Worm (Caenorhabditis elegans) whole organism, dauer: ENCODE measurements around the gene smf-2.

ENCODE experiments used
- unc-62 ChIP-seq: sonication (generic microtip); optimal IDR thresholded peaks from 2 replicates; lab custom pipeline; 2017; ENCODE audit warnings: missing biosample characterization, missing genetic modification reagents, missing genetic modification characterization

Gene smf-2

DNA sequence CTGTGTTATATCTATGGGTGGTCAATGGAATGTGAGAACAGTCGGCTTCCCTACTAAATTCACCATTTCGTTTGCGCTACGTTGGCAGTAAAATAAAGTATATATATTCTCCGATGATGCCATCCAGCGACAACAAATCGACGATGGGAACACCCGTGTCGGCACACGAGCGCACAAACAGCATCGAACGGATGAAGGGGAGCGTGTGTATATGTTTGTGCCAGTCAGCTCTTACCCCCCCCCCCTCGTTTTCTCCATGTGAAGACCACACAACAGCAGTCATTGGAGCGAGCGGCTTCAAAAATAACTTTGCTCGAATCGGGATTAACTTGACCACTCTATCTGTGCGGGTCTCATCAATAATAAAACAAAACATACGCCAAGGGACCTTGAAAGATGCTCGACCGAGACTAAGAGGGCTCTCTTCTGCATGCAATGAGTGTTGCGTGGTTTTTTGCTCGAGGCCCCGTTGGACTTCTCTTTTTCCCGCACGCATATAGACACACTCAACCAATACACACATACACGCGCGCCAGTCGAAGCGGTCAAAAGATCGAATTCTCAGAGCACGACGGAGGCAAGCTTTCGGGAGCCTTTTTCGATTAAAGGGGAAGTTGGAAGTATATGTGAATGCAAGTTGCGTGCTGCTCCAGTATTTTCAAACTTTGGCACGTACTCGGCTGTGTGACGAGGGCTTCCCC lies 21.9 kb upstream of the smf-2 start:
- TF ChIP-seq unc-62, result no peak

DNA sequence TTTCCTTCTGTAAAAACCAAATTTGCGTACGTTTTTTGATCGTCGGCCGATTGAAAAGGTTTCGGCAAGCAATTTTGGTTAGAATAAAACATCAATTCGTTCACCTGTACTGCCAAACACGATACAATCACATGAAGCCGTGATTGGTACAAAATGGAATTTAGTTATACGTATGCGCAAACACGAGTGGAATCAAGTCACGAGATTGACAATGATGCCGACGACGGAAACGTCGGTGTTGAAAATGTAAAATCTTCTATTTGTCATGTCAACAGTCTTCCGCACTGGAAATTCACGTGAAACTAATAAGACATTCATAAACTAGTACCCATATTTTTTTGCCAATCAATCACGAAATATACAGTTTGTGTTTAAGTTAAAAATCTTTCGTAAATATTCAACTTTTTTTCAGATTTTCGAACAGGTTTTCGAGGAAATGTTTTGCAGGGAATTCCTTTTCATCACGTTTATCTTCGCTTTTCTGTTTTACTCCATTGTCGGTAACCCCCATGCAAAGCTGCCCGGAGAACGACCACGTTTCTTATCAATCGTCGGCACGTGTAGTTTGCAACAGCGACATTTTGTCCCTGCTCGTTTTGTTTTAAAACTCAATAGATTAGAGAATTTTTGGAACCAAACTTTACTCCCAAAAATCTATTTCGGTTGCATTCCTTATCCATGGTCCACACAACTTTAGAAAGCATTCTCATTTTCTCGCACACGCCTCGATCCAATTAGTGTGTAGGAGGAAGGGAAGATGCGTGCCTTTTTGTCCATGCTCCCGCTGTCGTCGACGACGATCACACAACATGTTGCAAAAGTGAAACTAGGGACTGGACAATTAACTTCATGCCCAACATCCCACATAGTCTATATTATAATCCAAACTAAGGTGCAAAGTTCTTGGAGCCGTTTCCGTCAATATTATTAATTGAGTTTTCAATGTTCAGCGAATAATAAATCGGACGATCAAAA lies 20.8 kb upstream of the smf-2 start:
- no peak for TF ChIP-seq unc-62

DNA sequence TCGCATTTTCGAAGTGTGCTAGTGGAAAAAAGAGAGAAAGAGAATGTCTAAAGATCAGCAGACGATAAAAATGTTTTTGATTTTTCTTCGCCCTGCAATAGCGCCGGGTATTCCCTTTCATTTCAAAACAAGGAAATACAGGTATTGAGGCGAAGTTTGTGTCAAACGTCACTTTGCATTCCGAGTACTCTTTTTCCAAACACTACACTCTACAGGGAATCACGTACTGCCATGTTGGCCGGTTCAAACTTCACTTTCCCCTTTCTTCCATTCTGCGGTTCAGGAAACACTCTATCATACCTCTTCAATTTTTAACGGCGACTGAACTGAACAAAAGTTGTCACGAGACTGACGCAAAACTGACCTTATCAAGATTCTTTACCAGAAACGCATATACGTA lies 20.0 kb upstream of the smf-2 start:
- TF ChIP-seq unc-62, result no peak

DNA sequence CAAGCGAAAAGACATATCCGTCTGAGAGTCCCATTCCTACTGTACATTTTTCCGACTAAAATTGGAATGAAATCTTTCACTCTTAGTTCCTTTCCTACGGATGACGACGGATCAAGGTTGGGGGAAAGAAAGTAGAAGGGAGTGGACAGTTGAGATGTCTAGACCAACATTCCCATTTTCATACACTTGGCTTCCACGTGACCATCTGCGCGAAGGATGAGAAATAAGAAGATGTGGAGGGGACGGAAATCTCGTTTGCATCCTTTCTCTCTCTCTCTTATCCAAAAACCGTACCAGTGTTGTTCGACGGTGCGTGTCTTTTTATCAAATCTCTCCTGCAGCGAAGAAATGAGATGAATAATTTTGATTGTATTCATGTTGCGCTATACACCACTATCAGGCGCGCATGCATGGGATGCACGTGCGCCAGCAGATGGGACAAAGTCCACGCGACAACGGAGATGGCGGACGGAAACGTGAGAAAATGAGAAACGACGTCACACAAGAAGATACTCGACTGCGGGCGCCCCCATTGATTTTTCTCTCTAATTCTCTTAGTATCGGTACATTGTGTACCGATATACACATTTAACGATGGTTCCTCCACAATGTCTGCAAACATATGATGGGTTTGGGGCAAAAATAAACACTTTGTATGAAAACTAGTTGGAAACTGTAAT lies 19.0 kb upstream of the smf-2 start:
- peak; percentile 18 for TF ChIP-seq unc-62

DNA sequence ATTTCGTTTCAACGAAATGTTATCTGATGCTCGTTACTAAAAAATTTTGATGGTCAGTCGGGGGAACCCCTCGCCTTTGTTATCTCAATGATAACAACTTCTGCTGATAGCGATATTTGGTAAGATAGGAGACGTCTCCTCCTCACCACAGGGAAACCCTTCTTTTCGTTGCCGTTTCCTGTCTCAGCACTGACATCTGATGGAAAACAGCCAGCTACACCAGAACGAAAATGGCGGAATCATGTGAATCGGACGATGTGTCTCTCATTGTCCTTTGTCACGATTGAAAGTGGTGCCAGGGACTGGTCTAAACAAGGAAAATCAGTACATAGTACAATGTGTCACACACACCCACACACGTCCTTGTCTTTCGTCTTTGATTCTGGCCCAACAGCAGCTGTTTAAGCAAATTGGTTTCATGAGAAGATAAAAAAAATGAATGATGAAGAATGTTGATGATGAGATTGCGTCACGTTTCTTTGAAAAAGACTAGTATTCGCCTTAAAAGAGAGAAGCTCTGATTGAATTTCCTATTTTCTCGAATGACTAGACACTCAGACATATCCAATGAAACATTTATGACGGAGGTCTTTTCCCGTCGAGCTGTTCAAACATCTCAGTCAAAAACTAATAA lies 18.0 kb upstream of the smf-2 start:
- TF ChIP-seq unc-62, result no peak

DNA sequence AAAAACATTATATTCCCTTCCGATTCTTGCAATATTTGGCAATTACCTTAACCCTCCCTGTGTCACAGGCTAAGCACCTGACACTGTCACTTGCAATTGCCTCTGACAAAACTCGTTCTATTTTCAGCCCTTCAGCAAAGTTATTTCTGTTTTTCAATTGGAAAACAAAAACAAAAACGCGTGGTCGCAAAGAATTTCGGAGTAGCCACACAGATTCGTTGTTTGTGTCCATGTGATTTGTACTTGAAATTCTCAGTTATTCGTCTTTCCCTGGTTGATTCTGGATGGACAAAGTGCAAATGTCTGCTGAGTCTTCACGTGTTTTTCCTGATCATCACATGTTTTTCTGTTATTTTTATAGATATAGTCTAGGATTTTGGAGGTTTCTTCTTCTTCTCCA lies 17.0 kb upstream of the smf-2 start:
- no peak for TF ChIP-seq unc-62

DNA sequence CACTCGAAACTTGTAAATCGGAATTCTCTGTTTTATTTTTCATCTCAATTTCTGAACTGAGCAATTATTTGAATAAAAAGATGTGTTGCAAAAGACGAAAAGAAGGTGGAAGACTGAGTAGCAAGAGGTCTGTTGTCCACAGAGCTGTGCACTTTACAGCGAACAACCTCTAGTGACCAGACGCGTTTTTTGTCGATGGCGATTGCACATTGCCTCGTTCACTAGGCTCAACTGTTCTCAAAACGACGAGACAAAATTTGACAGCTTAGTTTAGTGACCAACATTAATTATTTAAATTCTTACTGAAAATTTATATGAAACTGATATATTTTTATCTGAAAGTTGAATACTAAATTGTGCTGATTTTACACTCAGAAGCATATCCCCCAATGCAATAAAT lies 14.7 kb upstream of the smf-2 start, which contains the start of gene R03E9.2:
R03E9.2 (minus strand) TSS at position 101 of the 400 bp plus-strand sequence.
- TF ChIP-seq unc-62, result no peak

DNA sequence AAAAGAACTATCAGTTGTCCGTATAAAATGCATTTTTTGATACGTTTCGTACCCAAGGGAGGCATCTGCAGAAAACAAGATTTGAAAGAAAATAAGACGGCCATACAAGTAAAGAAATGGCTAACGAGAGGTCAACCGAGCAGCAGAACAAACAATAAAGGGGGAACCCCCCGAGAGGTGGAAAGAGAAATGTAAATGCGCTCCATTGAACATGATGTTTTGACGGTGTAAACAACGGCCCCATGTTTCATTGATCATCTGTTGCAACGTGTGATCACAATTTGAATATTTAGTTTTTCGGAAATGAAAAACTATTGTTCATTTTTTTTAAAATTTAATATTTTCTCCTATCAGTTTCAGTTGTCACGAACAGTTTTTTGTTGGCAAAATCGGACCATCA lies 11.1 kb upstream of the smf-2 start, which contains the start of gene K11G12.6:
K11G12.6 (minus strand) TSS at position 65 of the 400 bp plus-strand sequence.
- no peak for TF ChIP-seq unc-62

DNA sequence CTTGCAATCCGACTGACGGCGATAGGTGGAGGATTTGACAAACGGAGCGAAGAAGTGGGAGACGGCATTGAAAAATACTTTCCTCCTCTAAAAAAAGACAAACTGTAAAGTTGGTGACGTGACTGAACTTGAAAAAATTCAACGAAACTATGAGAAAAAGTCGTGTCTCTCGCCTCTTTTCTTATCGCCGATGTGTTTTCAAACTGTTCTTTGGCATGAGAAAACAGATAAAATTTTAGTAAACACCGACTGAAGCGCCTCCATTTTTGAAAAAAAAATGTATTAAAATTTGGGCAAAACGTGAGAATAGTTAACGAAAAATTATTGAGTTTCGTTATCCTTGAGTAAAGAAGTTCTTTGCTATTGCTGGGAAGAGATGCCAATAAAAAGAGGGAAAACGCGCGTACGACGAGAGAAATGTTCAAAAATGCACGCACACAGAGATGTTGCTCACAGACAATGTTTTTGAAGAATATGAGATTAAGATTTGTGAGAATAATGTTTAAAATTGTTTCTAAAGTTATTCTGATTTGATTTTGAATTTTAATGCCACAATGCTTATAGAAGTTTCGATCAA lies 10.4 kb upstream of the smf-2 start:
- no peak for TF ChIP-seq unc-62

DNA sequence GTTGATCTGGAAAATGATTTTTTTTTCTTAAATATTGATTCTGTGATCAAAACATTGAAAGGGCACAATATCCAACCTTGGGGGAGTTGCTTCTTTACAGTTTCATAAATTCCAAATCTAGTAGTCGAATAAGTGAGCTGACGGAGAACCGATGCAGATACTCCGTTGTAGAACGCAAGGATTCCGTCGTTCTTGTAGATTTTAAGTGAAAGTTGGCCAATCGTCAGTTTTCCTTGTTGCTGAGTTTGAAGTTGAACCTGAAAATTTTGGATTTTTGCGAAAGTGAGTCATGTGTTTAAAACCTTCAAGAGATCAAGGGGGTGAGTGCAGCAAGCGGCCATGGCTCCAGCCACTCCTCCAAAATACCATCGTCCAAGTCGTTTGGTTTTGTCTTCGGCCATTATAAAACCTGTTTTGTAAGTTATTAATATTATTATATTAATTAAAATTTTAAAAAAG lies 6.8 kb upstream of the smf-2 start, which contains the start of gene slc-25A10:
slc-25A10 (minus strand) TSS at position 409 of the 459 bp plus-strand sequence.
- no peak for TF ChIP-seq unc-62

DNA sequence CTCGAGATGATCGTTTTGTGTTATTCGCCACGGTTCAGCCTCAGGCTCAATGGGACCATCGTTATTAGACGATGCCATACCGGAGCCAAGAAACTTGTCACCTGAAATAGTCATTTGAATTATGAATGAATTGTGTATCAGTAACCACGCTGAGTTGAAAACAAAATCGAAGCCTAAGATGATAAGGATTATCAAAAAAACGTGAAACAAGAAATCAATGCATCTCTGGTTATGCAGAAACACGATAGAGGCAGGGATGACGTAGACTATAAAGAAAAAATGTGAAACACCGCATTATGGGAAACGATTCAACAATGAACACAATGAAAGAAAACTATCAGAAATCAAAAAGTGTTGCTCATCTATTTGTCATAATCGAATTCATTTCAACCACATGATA lies 4.5 kb upstream of the smf-2 start, which contains the start of gene smf-1:
smf-1 (minus strand) TSS at position 101 of the 400 bp plus-strand sequence.
- no peak for TF ChIP-seq unc-62

DNA sequence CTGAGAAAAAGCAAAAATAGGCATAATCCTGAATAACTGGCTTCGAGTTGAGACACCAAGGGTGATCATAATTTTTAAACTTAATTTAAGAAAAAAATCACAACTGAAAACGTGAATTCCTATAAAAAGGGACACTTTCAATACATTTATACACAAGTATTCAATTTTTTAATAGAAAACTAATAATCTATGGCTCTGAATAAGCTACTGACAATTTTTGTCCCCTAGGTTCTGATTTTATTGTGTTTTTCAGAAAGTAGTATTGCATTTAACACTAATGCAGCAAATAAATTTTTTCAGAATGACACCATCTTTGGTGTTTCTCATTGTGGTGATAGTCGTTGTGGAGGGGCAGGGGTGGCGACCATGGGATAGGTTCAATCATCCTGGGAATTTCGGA lies 5.2 kb downstream of the smf-2 start, which contains the start of gene nas-11:
nas-11 (plus strand) TSS at position 301 of the 400 bp plus-strand sequence.
- no peak for TF ChIP-seq unc-62

DNA sequence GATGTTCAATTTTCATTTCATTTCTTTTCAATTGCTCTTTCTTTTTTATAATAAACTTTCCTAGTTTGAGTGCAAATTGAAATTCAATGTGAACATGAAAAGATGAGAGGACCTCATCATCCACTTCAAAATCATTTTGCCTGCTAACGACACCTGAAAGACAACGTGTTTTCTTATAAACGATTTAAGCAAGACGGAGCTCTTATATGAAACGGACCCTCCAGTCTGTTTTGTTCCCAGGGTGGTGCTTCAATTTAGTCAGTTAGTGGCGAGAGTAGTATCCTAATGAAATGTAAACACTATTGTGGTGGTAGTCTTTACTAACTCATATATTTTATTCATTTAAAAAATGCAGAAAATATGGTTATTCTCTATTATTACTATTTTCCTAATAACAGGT lies 9.3 kb downstream of the smf-2 start, which contains the start of gene acr-3:
acr-3 (plus strand) TSS at position 301 of the 400 bp plus-strand sequence.
- TF ChIP-seq unc-62, result no peak

DNA sequence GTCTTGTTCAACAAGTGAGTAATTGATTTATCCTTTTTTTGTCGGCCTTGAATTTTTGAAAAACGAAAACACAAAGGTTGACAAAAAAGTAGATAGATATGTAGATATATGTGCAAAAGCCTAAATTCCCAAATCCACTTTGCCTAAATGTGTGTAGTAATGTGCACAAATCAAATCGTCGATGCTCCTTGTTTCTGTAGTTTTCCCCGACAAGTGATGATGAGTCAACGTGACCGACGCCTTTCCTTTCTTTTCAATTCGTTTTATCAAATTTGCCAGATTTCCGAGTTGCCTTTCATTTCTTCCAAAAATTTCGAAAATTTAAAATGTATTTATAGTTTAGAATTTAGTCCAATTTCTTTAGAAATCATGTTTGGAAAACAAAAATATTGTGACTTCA lies 13.3 kb downstream of the smf-2 start:
- TF ChIP-seq unc-62, result no peak

DNA sequence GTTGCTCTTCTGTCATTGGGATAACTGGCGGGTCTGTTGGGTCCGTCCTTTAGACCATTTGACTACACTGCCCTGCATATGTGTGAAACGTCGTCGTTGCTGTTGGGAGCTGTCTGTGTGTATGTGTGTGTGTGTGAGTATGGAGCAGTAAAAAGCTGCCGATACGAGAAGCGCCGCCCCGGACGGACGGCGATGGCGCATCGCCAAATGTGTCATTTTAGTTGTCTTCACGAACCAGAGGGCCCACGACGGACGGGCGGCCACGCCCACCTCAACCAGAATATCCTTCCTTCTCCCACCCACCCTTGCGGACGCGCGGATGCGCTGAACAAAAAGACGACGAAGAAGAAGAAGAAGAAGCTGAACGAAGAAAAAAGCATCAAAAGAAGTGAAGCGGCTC lies 16.2 kb downstream of the smf-2 start, which contains the start of gene acr-2:
acr-2 (plus strand) TSS at position 301 of the 400 bp plus-strand sequence.
- no peak for TF ChIP-seq unc-62
